Fruit fly (Drosophila melanogaster): ENCODE results near the gene Keap1.

The Keap1 gene

dm6 chr3R:17056905-17057251, 22.9 kb downstream of the Keap1 start (continued):
- TF ChIP-seq nom (GFP tag; optimal IDR thresholded peaks at IDR 0.05) (no peak), otp (GFP tag; IDR thresholded peaks at IDR 0.05) (no peak), Gug (GFP tag; IDR thresholded peaks at IDR 0.05) (0 out of 4 replicates have a peak, but pooled peaks have one; percentile 28), odd (GFP tag; optimal IDR thresholded peaks at IDR 0.05) (no peak), CG2712 (tag; optimal IDR thresholded peaks at IDR 0.05) (peak; percentile 59), CG30431 (GFP tag; optimal IDR thresholded peaks at IDR 0.05) (no peak), row (GFP tag; IDR thresholded peaks at IDR 0.05) (0 out of 3 replicates have a peak, but pooled peaks have one; percentile 11), toy (GFP tag; IDR thresholded peaks at IDR 0.05) (no peak), dmrt99B (tag; optimal IDR thresholded peaks at IDR 0.05) (peak; percentile 41), Sry-δ (GFP tag; optimal IDR thresholded peaks at IDR 0.05) (no peak), sim (GFP tag; IDR thresholded peaks at IDR 0.05) (no peak), usp (GFP tag; optimal IDR thresholded peaks at IDR 0.05) (no peak), MESR4 (GFP tag; optimal IDR thresholded peaks at IDR 0.05) (no peak), CG7271 (tag; optimal IDR thresholded peaks at IDR 0.05) (no peak), Hr3 (GFP tag; optimal IDR thresholded peaks at IDR 0.05) (no peak), phol (tag; optimal IDR thresholded peaks at IDR 0.05) (peak; percentile 42), ftz-f1 (GFP tag; optimal IDR thresholded peaks at IDR 0.05) (no peak), CrebB (tag; optimal IDR thresholded peaks at IDR 0.05) (no peak), lab (GFP tag; optimal IDR thresholded peaks at IDR 0.05) (no peak), crp (GFP tag; optimal IDR thresholded peaks at IDR 0.05) (no peak), kay (GFP tag; optimal IDR thresholded peaks at IDR 0.05) (no peak), Atf6 (GFP tag; IDR thresholded peaks at IDR 0.05) (no peak), caup (GFP tag; optimal IDR thresholded peaks at IDR 0.05; ENCODE audit: severe bottlenecking) (no peak), CG17328 (GFP tag; IDR thresholded peaks at IDR 0.05) (no peak), pfk (GFP tag; optimal IDR thresholded peaks at IDR 0.05) (no peak), cato (GFP tag; optimal IDR thresholded peaks at IDR 0.05; ENCODE audit: borderline replicate concordance) (no peak), CG4854 (GFP tag; optimal IDR thresholded peaks at IDR 0.05) (no peak), vvl (GFP tag; IDR thresholded peaks at IDR 0.05) (peak; percentile 39; the same call in 1 of the 2 replicates), CG10431 (GFP tag; optimal IDR thresholded peaks at IDR 0.05) (no peak), CG12391 (tag; optimal IDR thresholded peaks at IDR 0.05) (no peak), gro (GFP tag; optimal IDR thresholded peaks at IDR 0.05) (no peak), YL-1 (GFP tag; optimal IDR thresholded peaks at IDR 0.05) (no peak), cad (GFP tag; optimal IDR thresholded peaks at IDR 0.05) (no peak), Hand (GFP tag; optimal IDR thresholded peaks at IDR 0.05) (no peak), CG9215 (GFP tag; IDR thresholded peaks at IDR 0.05) (no peak), CG12769 (tag; optimal IDR thresholded peaks at IDR 0.05) (peak; percentile 29), ara (GFP tag; IDR thresholded peaks at IDR 0.05) (0 out of 2 replicates have a peak, but pooled peaks have one; percentile 33), repo (GFP tag; optimal IDR thresholded peaks at IDR 0.05) (no peak), H2.0 (GFP tag; IDR thresholded peaks at IDR 0.05) (no peak), CG16815 (GFP tag; optimal IDR thresholded peaks at IDR 0.05) (no peak), CG1603 (tag; optimal IDR thresholded peaks at IDR 0.05) (peak; percentile 42), Pdp1 (GFP tag; optimal IDR thresholded peaks at IDR 0.05) (peak in 1 of 2 experiments; percentile 21), ac (GFP tag; optimal IDR thresholded peaks at IDR 0.05) (no peak), lmd (GFP tag; IDR thresholded peaks at IDR 0.05) (0 out of 2 replicates have a peak, but pooled peaks have one; percentile 20), PHDP (tag; optimal IDR thresholded peaks at IDR 0.05) (no peak), CG31365 (tag; optimal IDR thresholded peaks at IDR 0.05) (no peak), CG32772 (GFP tag; IDR thresholded peaks at IDR 0.05) (0 out of 2 replicates have a peak, but pooled peaks have one; percentile 7), CG10321 (GFP tag; IDR thresholded peaks at IDR 0.05) (no peak), Blimp-1 (GFP tag; optimal IDR thresholded peaks at IDR 0.05) (peak; percentile 44)

Data from whole organism, embryonic.